Fruit fly (Drosophila melanogaster) Kc167 (cell line): ENCODE data around the gene CG4004.
A peak's percentile ranks its signal among the peaks of the same experiment; 100 is the strongest.

Experiments used
- Myc ChIP-seq: fragments of >200 bp; optimal IDR thresholded peaks from 2 replicates; lab custom pipeline; 2017; ENCODE audit warnings: missing external identifiers
- Sin3A ChIP-seq: fragments of >200 bp; optimal IDR thresholded peaks from 2 replicates; lab custom pipeline; 2018; ENCODE audit warnings: missing external identifiers
- h ChIP-seq: fragments of >200 bp; optimal IDR thresholded peaks from 3 replicates; lab custom pipeline; 2018; ENCODE audit warnings: missing external identifiers
- insv ChIP-seq: fragments of >200 bp; optimal IDR thresholded peaks from 3 replicates; lab custom pipeline; 2018; ENCODE audit warnings: missing external identifiers
- psq ChIP-seq: fragments of >200 bp; optimal IDR thresholded peaks from 2 replicates; lab custom pipeline; 2017; ENCODE audit warnings: missing external identifiers
- ttk ChIP-seq: sonication (Bioruptor generic); optimal IDR thresholded peaks from 2 replicates; lab custom pipeline; 2017; ENCODE audit warnings: missing external identifiers

The CG4004 gene

dm6 chrX:12750582-12750927, 6.5 kb downstream of the CG4004 start:
- TF ChIP-seq ttk (lab: Kevin White, UChicago) (no peak), Sin3A (no peak), Myc (no peak), h (lab: Kevin White, UChicago) (no peak), psq (lab: Kevin White, UChicago) (no peak), insv (lab: Kevin White, UChicago) (no peak)

dm6 chrX:12750928-12751631, 7.1 kb downstream of the CG4004 start:
- TF ChIP-seq ttk (lab: Kevin White, UChicago) (no peak), h (lab: Kevin White, UChicago) (no peak), insv (lab: Kevin White, UChicago) (no peak), psq (lab: Kevin White, UChicago) (peak; percentile 72), Myc (no peak)

- TF ChIP-seq Myc: no peak
- TF ChIP-seq insv (lab: Kevin White, UChicago): no peak
- no peak for TF ChIP-seq h (lab: Kevin White, UChicago)
- no peak for TF ChIP-seq ttk (lab: Kevin White, UChicago)
- TF ChIP-seq Sin3A: no peak
- peak; percentile 67 for TF ChIP-seq psq (lab: Kevin White, UChicago)
These were observed 7.8 kb downstream of the CG4004 start for dm6 chrX:12751786-12752187.

- TF ChIP-seq psq (lab: Kevin White, UChicago) (peak; percentile 72), h (lab: Kevin White, UChicago) (no peak)
These were observed 8.2 kb downstream of the CG4004 start for dm6 chrX:12752196-12752595.

- TF ChIP-seq ttk (lab: Kevin White, UChicago) (no peak), Sin3A (no peak), insv (lab: Kevin White, UChicago) (peak; percentile 55), psq (lab: Kevin White, UChicago) (peak; percentile 96), Myc (no peak), h (lab: Kevin White, UChicago) (peak; percentile 53)
These were observed 9.8 kb downstream of the CG4004 start for dm6 chrX:12753602-12754347.

- TF ChIP-seq psq (lab: Kevin White, UChicago) (peak; percentile 94), Sin3A (no peak)
These were observed 10.3 kb downstream of the CG4004 start for dm6 chrX:12754348-12754733.

- TF ChIP-seq ttk (lab: Kevin White, UChicago) (no peak), psq (lab: Kevin White, UChicago) (peak; percentile 29), h (lab: Kevin White, UChicago) (no peak), insv (lab: Kevin White, UChicago) (no peak), Myc (no peak), Sin3A (no peak)
These were observed 11.1 kb downstream of the CG4004 start for dm6 chrX:12755017-12755563.

dm6 chrX:12755600-12756373, 11.8 kb downstream of the CG4004 start:
- TF ChIP-seq Myc (no peak), h (lab: Kevin White, UChicago) (peak; percentile 89), Sin3A (no peak), insv (lab: Kevin White, UChicago) (peak; percentile 66), psq (lab: Kevin White, UChicago) (no peak), ttk (lab: Kevin White, UChicago) (no peak)

- TF ChIP-seq psq (lab: Kevin White, UChicago) (no peak), h (lab: Kevin White, UChicago) (no peak), ttk (lab: Kevin White, UChicago) (no peak), Myc (no peak), insv (lab: Kevin White, UChicago) (no peak), Sin3A (no peak)
These were observed 12.3 kb downstream of the CG4004 start for dm6 chrX:12756374-12756721.

dm6 chrX:12757075-12757474, 13.1 kb downstream of the CG4004 start:
- TF ChIP-seq h (lab: Kevin White, UChicago): no peak
- TF ChIP-seq psq (lab: Kevin White, UChicago): no peak
- TF ChIP-seq insv (lab: Kevin White, UChicago): no peak
- no peak for TF ChIP-seq Sin3A
- no peak for TF ChIP-seq Myc
- TF ChIP-seq ttk (lab: Kevin White, UChicago): no peak

dm6 chrX:12759162-12759561, 15.2 kb downstream of the CG4004 start:
- TF ChIP-seq psq (lab: Kevin White, UChicago) (no peak), Myc (no peak), Sin3A (no peak), ttk (lab: Kevin White, UChicago) (no peak), h (lab: Kevin White, UChicago) (no peak), insv (lab: Kevin White, UChicago) (no peak)
